Fruit fly (Drosophila melanogaster) whole organism, embryonic: Measurements from ENCODE around the gene Dhdds.

Source experiments
- CG1603 ChIP-seq: fragments of 200-800 bp; sonication (Bioruptor generic); optimal IDR thresholded peaks from 2 replicates; lab custom pipeline; 2019; ENCODE audit warnings: missing biosample characterization, mild to moderate bottlenecking, missing genetic modification characterization, moderate library complexity
- CG18619 ChIP-seq: fragments of 200-800 bp; sonication (Bioruptor generic); optimal IDR thresholded peaks from 3 replicates; lab custom pipeline; 2017; ENCODE audit warnings: missing biosample characterization, mild to moderate bottlenecking, missing genetic modification characterization
- CG34422 ChIP-seq: fragments of 200-800 bp; sonication (Bioruptor generic); IDR thresholded peaks from 3 replicates; pipeline ENCODE4 v1.3.6; 2022; ENCODE audit warnings: missing biosample characterization, missing genetic modification characterization
- grau ChIP-seq: fragments of 200-800 bp; optimal IDR thresholded peaks from 3 replicates; lab custom pipeline; 2019; ENCODE audit warnings: missing biosample characterization, mild to moderate bottlenecking, missing genetic modification characterization, moderate library complexity
- zf30C ChIP-seq: fragments of 200-800 bp; sonication (Bioruptor generic); optimal IDR thresholded peaks from 3 replicates; lab custom pipeline; 2018; ENCODE audit warnings: missing biosample characterization, mild to moderate bottlenecking, missing genetic modification characterization

DNA sequence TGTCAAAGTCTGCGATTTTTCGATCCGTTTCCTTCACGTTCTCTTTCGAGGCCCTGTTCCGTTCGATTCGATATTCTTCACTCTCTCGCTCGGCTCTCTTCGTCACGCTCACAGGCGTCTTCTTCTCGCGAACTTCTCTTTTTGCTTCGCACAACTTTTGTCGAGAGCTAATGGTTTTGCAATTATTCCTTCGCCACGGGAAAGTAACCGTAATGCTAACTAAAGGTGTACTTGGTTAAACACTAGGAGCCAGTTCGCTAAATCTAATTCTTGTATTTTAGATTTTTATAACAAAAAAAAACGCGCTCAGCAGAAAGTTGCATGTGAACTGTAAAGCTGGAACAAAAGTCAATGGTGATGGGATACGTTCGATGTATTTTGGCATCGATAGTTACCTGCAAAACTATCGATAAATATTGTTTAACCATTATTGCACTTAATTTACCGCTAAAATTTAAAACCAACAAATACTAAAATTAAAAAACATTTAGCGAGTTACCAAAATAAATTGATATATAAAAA is 2.1 kb downstream of the Dhdds start, which contains the start of gene mahe:
- TF ChIP-seq grau (no peak), CG1603 (tag; lab: Kevin White, UChicago) (peak; percentile 29), CG34422 (GFP tag; lab: Robert Waterston, UW) (no peak), CG18619 (GFP tag; lab: Kevin White, UChicago) (no peak), zf30C (GFP tag; lab: Kevin White, UChicago) (no peak)
